Worm (Caenorhabditis elegans) whole organism, late embryonic: ENCODE results near the gene C45B2.3.

ENCODE experiments used
- C08G9.2 ChIP-seq: sonication (generic microtip); optimal IDR thresholded peaks from 2 replicates; lab custom pipeline; 2016; ENCODE audit warnings: mild to moderate bottlenecking, missing genetic modification characterization, moderate library complexity, missing compliant biosample characterization
- ahr-1 ChIP-seq: sonication (generic microtip); optimal IDR thresholded peaks from 2 replicates; lab custom pipeline; 2016; ENCODE audit warnings: missing genetic modification characterization, missing compliant biosample characterization
- ama-1 ChIP-seq: fragments of 150-350 bp; optimal IDR thresholded peaks from 2 replicates; lab custom pipeline; 2014
- ceh-14 ChIP-seq: sonication (generic microtip); optimal IDR thresholded peaks from 2 replicates; lab custom pipeline; 2016; ENCODE audit warnings: missing genotype, missing genetic modification characterization, missing compliant biosample characterization
- ceh-18 ChIP-seq: sonication (generic microtip); optimal IDR thresholded peaks from 2 replicates; lab custom pipeline; 2016; ENCODE audit warnings: missing genetic modification characterization, missing compliant biosample characterization
- ceh-19 ChIP-seq: fragments of 200-800 bp; sonication (Bioruptor generic); optimal IDR thresholded peaks from 2 replicates; lab custom pipeline; 2018; ENCODE audit warnings: mild to moderate bottlenecking, missing genetic modification characterization, missing compliant biosample characterization
- ceh-22 ChIP-seq: sonication (generic microtip); optimal IDR thresholded peaks from 2 replicates; lab custom pipeline; 2017; ENCODE audit warnings: missing biosample characterization, missing genetic modification characterization
- ceh-31 ChIP-seq: sonication (generic microtip); optimal IDR thresholded peaks from 2 replicates; lab custom pipeline; 2016; ENCODE audit warnings: missing genetic modification characterization, missing compliant biosample characterization
- ceh-34 ChIP-seq: sonication (generic microtip); optimal IDR thresholded peaks from 2 replicates; lab custom pipeline; 2016; ENCODE audit warnings: mild to moderate bottlenecking, missing genetic modification characterization, missing compliant biosample characterization
- ceh-45 ChIP-seq: fragments of 200-800 bp; sonication (Bioruptor generic); IDR thresholded peaks from 2 replicates; pipeline ENCODE4 v1.3.6; 2022; ENCODE audit warnings: missing genetic modification reagents, missing genetic modification characterization, missing compliant biosample characterization
- ceh-9 ChIP-seq: sonication (generic microtip); optimal IDR thresholded peaks from 2 replicates; lab custom pipeline; 2016; ENCODE audit warnings: mild to moderate bottlenecking, missing genetic modification characterization, inconsistent platforms, missing compliant biosample characterization
- che-1 ChIP-seq: sonication (generic microtip); optimal IDR thresholded peaks from 2 replicates; lab custom pipeline; 2016; ENCODE audit warnings: mild to moderate bottlenecking, missing genetic modification characterization, missing compliant biosample characterization
- dve-1 ChIP-seq: sonication (generic microtip); optimal IDR thresholded peaks from 2 replicates; lab custom pipeline; 2017; ENCODE audit warnings: antibody characterized with exemption, mild to moderate bottlenecking, missing genetic modification characterization, missing compliant biosample characterization
- elt-2 ChIP-seq: sonication (generic microtip); optimal IDR thresholded peaks from 2 replicates; lab custom pipeline; 2016; ENCODE audit warnings: missing genetic modification reagents, missing genetic modification characterization, missing compliant biosample characterization
- ets-4 ChIP-seq: sonication (generic microtip); optimal IDR thresholded peaks from 2 replicates; lab custom pipeline; 2016; ENCODE audit warnings: missing genetic modification characterization, missing compliant biosample characterization
- eyg-1 ChIP-seq: sonication (generic microtip); optimal IDR thresholded peaks from 2 replicates; lab custom pipeline; 2016; ENCODE audit warnings: missing genotype, missing genetic modification characterization, missing compliant biosample characterization
- gmeb-2 ChIP-seq: sonication (generic microtip); optimal IDR thresholded peaks from 2 replicates; lab custom pipeline; 2016; ENCODE audit warnings: missing genetic modification characterization, inconsistent platforms, missing compliant biosample characterization
- hlh-30 ChIP-seq: sonication (generic microtip); optimal IDR thresholded peaks from 2 replicates; lab custom pipeline; 2017; ENCODE audit warnings: antibody characterized with exemption, missing genetic modification characterization, missing compliant biosample characterization; ENCODE audit not compliant: insufficient read depth
- lim-6 ChIP-seq: sonication (generic microtip); optimal IDR thresholded peaks from 2 replicates; lab custom pipeline; 2016; ENCODE audit warnings: missing genetic modification characterization, missing compliant biosample characterization
- lin-11 ChIP-seq: fragments of 200-800 bp; sonication (Bioruptor generic); optimal IDR thresholded peaks from 2 replicates; lab custom pipeline; 2018; ENCODE audit warnings: mild to moderate bottlenecking, missing genetic modification characterization, missing compliant biosample characterization
- nhr-232 ChIP-seq: sonication (generic microtip); optimal IDR thresholded peaks from 2 replicates; lab custom pipeline; 2016; ENCODE audit warnings: missing genetic modification characterization, missing compliant biosample characterization
- odd-2 ChIP-seq: sonication (generic microtip); optimal IDR thresholded peaks from 2 replicates; lab custom pipeline; 2017; ENCODE audit warnings: antibody characterized with exemption, mild to moderate bottlenecking, missing genetic modification characterization, missing compliant biosample characterization
- pat-9 ChIP-seq: fragments of 200-800 bp; sonication (Bioruptor generic); optimal IDR thresholded peaks from 2 replicates; lab custom pipeline; 2018; ENCODE audit warnings: mild to moderate bottlenecking, missing genetic modification characterization, moderate library complexity, missing compliant biosample characterization
- pha-4 ChIP-seq: fragments of 150-350 bp; optimal IDR thresholded peaks from 2 replicates; lab custom pipeline; 2018; ENCODE audit warnings: missing biosample characterization, missing genetic modification reagents, missing genetic modification characterization
- pros-1 ChIP-seq: fragments of 150-350 bp; optimal IDR thresholded peaks from 2 replicates; lab custom pipeline; 2014; ENCODE audit warnings: missing biosample characterization, missing genetic modification reagents, missing genetic modification characterization
- rnt-1 ChIP-seq: sonication (generic microtip); optimal IDR thresholded peaks from 2 replicates; lab custom pipeline; 2016; ENCODE audit warnings: missing genetic modification characterization, missing compliant biosample characterization
- sdc-2 ChIP-seq: sonication (generic microtip); optimal IDR thresholded peaks from 2 replicates; lab custom pipeline; 2016; ENCODE audit warnings: missing genotype, missing genetic modification characterization, missing compliant biosample characterization
- sox-2 ChIP-seq: fragments of 200-800 bp; sonication (Bioruptor generic); IDR thresholded peaks from 2 replicates; pipeline ENCODE4 v1.3.6; 2022; ENCODE audit warnings: missing genetic modification reagents, missing genetic modification characterization, missing compliant biosample characterization
- sox-4 ChIP-seq: sonication (generic microtip); optimal IDR thresholded peaks from 2 replicates; lab custom pipeline; 2017; ENCODE audit warnings: mild to moderate bottlenecking, missing genetic modification characterization, inconsistent platforms, missing compliant biosample characterization
- tbx-2 ChIP-seq: sonication (generic microtip); optimal IDR thresholded peaks from 2 replicates; lab custom pipeline; 2016; ENCODE audit warnings: missing genetic modification characterization, missing compliant biosample characterization
- tbx-7 ChIP-seq: sonication (generic microtip); optimal IDR thresholded peaks from 2 replicates; lab custom pipeline; 2016; ENCODE audit warnings: missing genotype, missing genetic modification characterization, missing compliant biosample characterization
- ttx-3 ChIP-seq: sonication (generic microtip); optimal IDR thresholded peaks from 2 replicates; lab custom pipeline; 2016; ENCODE audit warnings: missing genetic modification reagents, missing genetic modification characterization, missing compliant biosample characterization
- unc-3 ChIP-seq, 2 experiments: fragments of 200-800 bp in 1 of 2; sonication (Bioruptor generic) in 1 of 2; sonication (generic microtip) in 1 of 2; conservative IDR thresholded peaks in 1 of 2; optimal IDR thresholded peaks in 1 of 2; 2 replicates each; pipeline versions ENCODE4 v1.3.6 to Lab custom; 2016 to 2022; ENCODE audit warnings: missing compliant biosample characterization in 2 of 2, missing genetic modification characterization in 2 of 2, missing genetic modification reagents in 1 of 2
- unc-42 ChIP-seq: sonication (generic microtip); optimal IDR thresholded peaks from 2 replicates; lab custom pipeline; 2016; ENCODE audit warnings: missing genotype, missing genetic modification characterization, missing compliant biosample characterization
- unc-55 ChIP-seq: sonication (generic microtip); optimal IDR thresholded peaks from 2 replicates; lab custom pipeline; 2017; ENCODE audit warnings: missing biosample characterization, missing genetic modification reagents, missing genetic modification characterization
- ztf-16 ChIP-seq: sonication (generic microtip); optimal IDR thresholded peaks from 2 replicates; lab custom pipeline; 2017; ENCODE audit warnings: missing genetic modification characterization, missing compliant biosample characterization

Gene C45B2.3

ce11 chrX:6122026-6122425 is 39.3 kb downstream of the C45B2.3 start, which contains the start of gene nnt-1:
TSS of gene nnt-1 (plus strand) at chrX:6122311.
- peak; percentile 27 for TF ChIP-seq hlh-30 (tag; lab: Kevin White, UChicago)
- no peak for TF ChIP-seq ttx-3 (tag; lab: Kevin White, UChicago)

ce11 chrX:6128225-6128686 is 45.5 kb downstream of the C45B2.3 start, which contains the start of gene C15H9.9:
TSS of gene C15H9.9 (minus strand) at chrX:6128275.
- TF ChIP-seq sdc-2 (tag; lab: Kevin White, UChicago) = no peak
- peak; percentile 75 for TF ChIP-seq unc-42 (tag; lab: Kevin White, UChicago)
- no peak for TF ChIP-seq pha-4
- peak; percentile 17 for TF ChIP-seq rnt-1 (tag; lab: Kevin White, UChicago)
- TF ChIP-seq ceh-31 = peak; percentile 69
- TF ChIP-seq lin-11 (tag; lab: Kevin White, UChicago) = no peak
- peak; percentile 28 for TF ChIP-seq unc-55 (GFP tag; lab: Kevin White, UChicago)
- no peak for TF ChIP-seq ceh-22 (tag; lab: Kevin White, UChicago)
- peak; percentile 12 for TF ChIP-seq tbx-2 (tag; lab: Kevin White, UChicago)
- TF ChIP-seq ceh-18 (tag; lab: Kevin White, UChicago) = peak; percentile 65

ce11 chrX:6128773-6129172 is 46.0 kb downstream of the C45B2.3 start:
- TF ChIP-seq C08G9.2 (tag; lab: Kevin White, UChicago) (no peak), tbx-7 (no peak), ceh-9 (tag; lab: Kevin White, UChicago) (no peak), ceh-31 (no peak), ama-1 (lab: Kevin White, UChicago) (no peak), odd-2 (tag; lab: Kevin White, UChicago) (no peak), ztf-16 (tag; lab: Kevin White, UChicago) (no peak), unc-3 (GFP tag; conservative IDR thresholded peaks at IDR 0.05; lab: Robert Waterston, UW) (no peak), unc-3 (tag; optimal IDR thresholded peaks at IDR 0.05; lab: Kevin White, UChicago) (no peak), unc-42 (tag; lab: Kevin White, UChicago) (no peak), ceh-14 (tag; lab: Kevin White, UChicago) (no peak), ahr-1 (tag; lab: Kevin White, UChicago) (no peak), che-1 (tag; lab: Kevin White, UChicago) (no peak)

ce11 chrX:6129277-6129676 is 46.5 kb downstream of the C45B2.3 start:
- TF ChIP-seq ztf-16 (tag; lab: Kevin White, UChicago) = no peak
- no peak for TF ChIP-seq sox-4
- no peak for TF ChIP-seq pros-1 (tag; lab: Kevin White, UChicago)
- no peak for TF ChIP-seq gmeb-2 (tag; lab: Kevin White, UChicago)
- TF ChIP-seq pat-9 (tag; lab: Kevin White, UChicago) = no peak
- no peak for TF ChIP-seq ets-4 (tag; lab: Kevin White, UChicago)
- TF ChIP-seq rnt-1 (tag; lab: Kevin White, UChicago) = no peak
- TF ChIP-seq sox-2 = no peak
- no peak for TF ChIP-seq unc-3 (GFP tag; conservative IDR thresholded peaks at IDR 0.05; lab: Robert Waterston, UW)
- no peak for TF ChIP-seq unc-3 (tag; optimal IDR thresholded peaks at IDR 0.05; lab: Kevin White, UChicago)
- no peak for TF ChIP-seq ceh-19 (GFP tag; lab: Kevin White, UChicago)
- TF ChIP-seq elt-2 (tag; lab: Kevin White, UChicago) = no peak
- no peak for TF ChIP-seq ceh-34 (tag; lab: Kevin White, UChicago)
- TF ChIP-seq che-1 (tag; lab: Kevin White, UChicago) = no peak
- TF ChIP-seq nhr-232 (tag; lab: Kevin White, UChicago) = no peak
- no peak for TF ChIP-seq lim-6 (tag; lab: Kevin White, UChicago)
- TF ChIP-seq tbx-7 = no peak
- no peak for TF ChIP-seq ceh-45 (GFP tag; lab: Robert Waterston, UW)
- no peak for TF ChIP-seq dve-1
- TF ChIP-seq eyg-1 (tag; lab: Kevin White, UChicago) = no peak
